Worm (Caenorhabditis elegans): ENCODE results near the gene nspe-7.
"Not testable (repeated sequence)": the region's sequence is repeated elsewhere in the genome, so short reads cannot be mapped to it uniquely, and the experiment has no call there.

The nspe-7 gene

DNA sequence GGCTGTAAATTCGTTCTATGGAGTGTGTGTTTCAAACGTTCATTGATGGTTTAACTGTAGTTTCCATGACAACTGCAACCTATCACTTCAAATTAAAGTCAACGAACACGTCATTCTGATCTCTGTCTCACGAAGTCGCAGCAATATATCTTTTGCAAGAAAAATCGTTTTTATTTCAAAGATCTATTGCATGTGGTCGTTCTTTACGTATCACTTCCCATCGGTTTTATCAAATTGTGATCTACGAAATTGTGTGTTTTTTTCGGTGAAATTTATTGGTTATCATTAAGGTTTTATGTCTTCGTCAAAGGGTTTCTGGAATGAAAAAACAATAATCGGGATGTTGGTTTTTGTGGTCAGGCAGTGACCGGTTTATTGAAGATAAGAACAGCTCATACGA lies 4.1 kb upstream of the nspe-7 start:
- TF ChIP-seq R02D3.7 (tag; optimal IDR thresholded peaks at IDR 0.05) (no peak), zag-1 (tag; optimal IDR thresholded peaks at IDR 0.05) (no peak), nhr-11 (tag; optimal IDR thresholded peaks at IDR 0.05) (no peak), sma-9 (GFP tag; optimal IDR thresholded peaks at IDR 0.05) (peak; percentile 56), sma-9 (tag; optimal IDR thresholded peaks at IDR 0.05) (no peak), nhr-12 (tag; optimal IDR thresholded peaks at IDR 0.05) (no peak), alr-1 (tag; optimal IDR thresholded peaks at IDR 0.05) (no peak), lin-13 (GFP tag; optimal IDR thresholded peaks at IDR 0.05) (no peak), unc-39 (tag; optimal IDR thresholded peaks at IDR 0.05) (no peak), nhr-237 (tag; optimal IDR thresholded peaks at IDR 0.05) (no peak), dmd-4 (tag; optimal IDR thresholded peaks at IDR 0.05) (no peak), nhr-129 (tag; optimal IDR thresholded peaks at IDR 0.05) (no peak), nhr-21 (tag; optimal IDR thresholded peaks at IDR 0.05) (peak; percentile 2), aly-2 (tag; optimal IDR thresholded peaks at IDR 0.05) (no peak), sma-3 (GFP tag; optimal IDR thresholded peaks at IDR 0.05) (peak; percentile 19), ztf-4 (tag; optimal IDR thresholded peaks at IDR 0.05) (no peak), skn-1 (tag; optimal IDR thresholded peaks at IDR 0.05) (no peak), lsy-2 (tag; optimal IDR thresholded peaks at IDR 0.05) (no peak), ztf-11 (tag; optimal IDR thresholded peaks at IDR 0.05) (no peak), mbf-1 (tag; optimal IDR thresholded peaks at IDR 0.05) (no peak)

ce11 chrII:12624433-12624832 lies 2.6 kb upstream of the nspe-7 start, which contains the start of gene Y38E10A.14:
Gene Y38E10A.14 (minus strand): TSS chrII:12624533.
- TF ChIP-seq skn-1 (tag; optimal IDR thresholded peaks at IDR 0.05); sma-9 (GFP tag; optimal IDR thresholded peaks at IDR 0.05); sma-9 (tag; optimal IDR thresholded peaks at IDR 0.05); lsy-2 (tag; optimal IDR thresholded peaks at IDR 0.05): not testable (repeated sequence)

ce11 chrII:12625673-12626072 lies 1.3 kb upstream of the nspe-7 start:
- TF ChIP-seq fos-1 (tag; optimal IDR thresholded peaks at IDR 0.05) (peak; percentile 31), nhr-12 (tag; optimal IDR thresholded peaks at IDR 0.05) (no peak), nhr-10 (tag; optimal IDR thresholded peaks at IDR 0.05) (no peak), sma-3 (GFP tag; optimal IDR thresholded peaks at IDR 0.05) (peak; percentile 93), crh-2 (tag; optimal IDR thresholded peaks at IDR 0.05) (peak; percentile 27), mab-5 (tag; optimal IDR thresholded peaks at IDR 0.05) (no peak), gmeb-1 (tag; optimal IDR thresholded peaks at IDR 0.05) (peak; percentile 51), ceh-16 (tag; optimal IDR thresholded peaks at IDR 0.05) (no peak), lin-11 (tag; optimal IDR thresholded peaks at IDR 0.05) (no peak), nhr-129 (tag; optimal IDR thresholded peaks at IDR 0.05) (peak; percentile 64), nhr-25 (tag; optimal IDR thresholded peaks at IDR 0.05) (peak; percentile 91), ztf-11 (tag; optimal IDR thresholded peaks at IDR 0.05) (no peak), sem-4 (tag; optimal IDR thresholded peaks at IDR 0.05) (no peak), egl-27 (tag; optimal IDR thresholded peaks at IDR 0.05) (peak; percentile 68), nhr-21 (tag; optimal IDR thresholded peaks at IDR 0.05) (peak; percentile 95), blmp-1 (tag; optimal IDR thresholded peaks at IDR 0.05; ENCODE audit: insufficient read depth) (peak; percentile 57), Y55F3AM.14 (GFP tag; optimal IDR thresholded peaks at IDR 0.05) (no peak), sma-9 (GFP tag; optimal IDR thresholded peaks at IDR 0.05) (peak; percentile 98), sma-9 (tag; optimal IDR thresholded peaks at IDR 0.05) (no peak), mdl-1 (tag; optimal IDR thresholded peaks at IDR 0.05) (peak; percentile 52 to 79)

- no peak for TF ChIP-seq ztf-1 (GFP tag; conservative IDR thresholded peaks at IDR 0.05)
- no peak for TF ChIP-seq peb-1 (tag; optimal IDR thresholded peaks at IDR 0.05)
- TF ChIP-seq unc-62 (GFP tag; optimal IDR thresholded peaks at IDR 0.05), result no peak
Observed at ce11 chrII:12626120-12626624, 815 bp upstream of the nspe-7 start.

ce11 chrII:12628566-12628965 lies 1.6 kb downstream of the nspe-7 start, which contains the start of gene nspe-5:
Gene nspe-5 (plus strand): TSS chrII:12628866.
- TF ChIP-seq sma-9 (GFP tag; optimal IDR thresholded peaks at IDR 0.05) (peak; percentile 37), sma-9 (tag; optimal IDR thresholded peaks at IDR 0.05) (no peak), unc-39 (tag; optimal IDR thresholded peaks at IDR 0.05) (no peak), nhr-11 (tag; optimal IDR thresholded peaks at IDR 0.05) (no peak), lin-13 (GFP tag; optimal IDR thresholded peaks at IDR 0.05) (no peak), nhr-25 (tag; optimal IDR thresholded peaks at IDR 0.05) (peak; percentile 71), Y55F3AM.14 (GFP tag; optimal IDR thresholded peaks at IDR 0.05) (no peak), dmd-4 (tag; optimal IDR thresholded peaks at IDR 0.05) (no peak)
